Worm (Caenorhabditis elegans) whole organism, L2 larva: ENCODE measurements around the gene vav-1.

Experiments used
- C34F6.9 ChIP-seq: fragments of 150-350 bp; optimal IDR thresholded peaks from 2 replicates; lab custom pipeline; 2014; ENCODE audit warnings: missing biosample characterization, missing genetic modification characterization
- R02D3.7 ChIP-seq: fragments of 150-350 bp; optimal IDR thresholded peaks from 2 replicates; lab custom pipeline; 2014; ENCODE audit warnings: missing biosample characterization, missing genetic modification characterization
- alr-1 ChIP-seq: fragments of 150-350 bp; optimal IDR thresholded peaks from 2 replicates; lab custom pipeline; 2014; ENCODE audit warnings: missing biosample characterization, missing genetic modification characterization
- aly-2 ChIP-seq: fragments of 150-350 bp; optimal IDR thresholded peaks from 2 replicates; lab custom pipeline; 2014; ENCODE audit warnings: missing biosample characterization, missing genetic modification characterization
- ceh-16 ChIP-seq: fragments of 150-350 bp; optimal IDR thresholded peaks from 2 replicates; lab custom pipeline; 2014; ENCODE audit warnings: missing biosample characterization, missing genetic modification characterization
- egl-27 ChIP-seq: sonication (generic microtip); optimal IDR thresholded peaks from 3 replicates; lab custom pipeline; 2017; ENCODE audit warnings: missing biosample characterization, missing genetic modification reagents, missing genetic modification characterization
- fos-1 ChIP-seq: fragments of 150-350 bp; optimal IDR thresholded peaks from 2 replicates; lab custom pipeline; 2014; ENCODE audit warnings: missing biosample characterization, missing genetic modification characterization
- gmeb-1 ChIP-seq: fragments of 150-350 bp; optimal IDR thresholded peaks from 2 replicates; lab custom pipeline; 2014; ENCODE audit warnings: missing biosample characterization, missing genetic modification characterization
- lin-39 ChIP-seq: fragments of 150-350 bp; optimal IDR thresholded peaks from 2 replicates; lab custom pipeline; 2014; ENCODE audit warnings: missing biosample characterization, missing genetic modification reagents, missing genetic modification characterization
- mbf-1 ChIP-seq: sonication (generic microtip); optimal IDR thresholded peaks from 2 replicates; lab custom pipeline; 2017; ENCODE audit warnings: missing biosample characterization, missing genetic modification characterization
- mdl-1 ChIP-seq, 2 experiments: fragments of 150-350 bp in 1 of 2; sonication (generic microtip) in 1 of 2; optimal IDR thresholded peaks; 2 replicates each; lab custom pipeline; 2017; ENCODE audit warnings: missing biosample characterization in 2 of 2, missing genetic modification characterization in 2 of 2
- nhr-10 ChIP-seq: sonication (generic microtip); optimal IDR thresholded peaks from 2 replicates; lab custom pipeline; 2017; ENCODE audit warnings: missing biosample characterization, missing genetic modification characterization
- nhr-23 ChIP-seq: fragments of 150-350 bp; optimal IDR thresholded peaks from 2 replicates; lab custom pipeline; 2014; ENCODE audit warnings: missing biosample characterization, missing genetic modification reagents, missing genetic modification characterization
- nhr-237 ChIP-seq: fragments of 150-350 bp; optimal IDR thresholded peaks from 2 replicates; lab custom pipeline; 2014; ENCODE audit warnings: missing biosample characterization, missing genetic modification characterization
- nhr-25 ChIP-seq: fragments of 150-350 bp; sonication (generic microtip); optimal IDR thresholded peaks from 3 replicates; lab custom pipeline; 2014; ENCODE audit warnings: missing biosample characterization, missing genetic modification characterization
- sem-4 ChIP-seq: fragments of 150-350 bp; optimal IDR thresholded peaks from 2 replicates; lab custom pipeline; 2014; ENCODE audit warnings: missing biosample characterization, missing genetic modification reagents, missing genetic modification characterization
- sma-3 ChIP-seq: sonication (generic microtip); optimal IDR thresholded peaks from 2 replicates; lab custom pipeline; 2016; ENCODE audit warnings: missing genetic modification reagents, missing genetic modification characterization, missing compliant biosample characterization
- unc-55 ChIP-seq: fragments of 150-350 bp; sonication (generic microtip); optimal IDR thresholded peaks from 3 replicates; lab custom pipeline; 2014; ENCODE audit warnings: missing biosample characterization, missing genetic modification reagents, missing genetic modification characterization
- unc-62 ChIP-seq: fragments of 150-350 bp; optimal IDR thresholded peaks from 2 replicates; lab custom pipeline; 2014; ENCODE audit warnings: missing biosample characterization, missing genetic modification reagents, missing genetic modification characterization
- ztf-1 ChIP-seq: fragments of 200-800 bp; sonication (Bioruptor generic); conservative IDR thresholded peaks from 2 replicates; pipeline ENCODE4 v1.3.6; 2022; ENCODE audit warnings: missing genetic modification characterization, missing compliant biosample characterization

The vav-1 gene

ce11 chrX:9170058-9170457 lies 61.9 kb downstream of the vav-1 start:
- no peak for TF ChIP-seq mbf-1 (tag; lab: Kevin White, UChicago)
- no peak for TF ChIP-seq nhr-10 (tag; lab: Kevin White, UChicago)
- TF ChIP-seq sma-3 (GFP tag; lab: Kevin White, UChicago): no peak
- TF ChIP-seq fos-1 (tag; lab: Kevin White, UChicago): no peak
- no peak for TF ChIP-seq ceh-16 (tag; lab: Kevin White, UChicago)
- no peak for TF ChIP-seq nhr-23 (tag; lab: Kevin White, UChicago)
- no peak for TF ChIP-seq gmeb-1 (tag; lab: Kevin White, UChicago)
- no peak for TF ChIP-seq unc-62 (GFP tag; lab: Kevin White, UChicago)
- no peak for TF ChIP-seq R02D3.7 (tag; lab: Kevin White, UChicago)
- TF ChIP-seq, all 48 proteins: peak for 0

DNA sequence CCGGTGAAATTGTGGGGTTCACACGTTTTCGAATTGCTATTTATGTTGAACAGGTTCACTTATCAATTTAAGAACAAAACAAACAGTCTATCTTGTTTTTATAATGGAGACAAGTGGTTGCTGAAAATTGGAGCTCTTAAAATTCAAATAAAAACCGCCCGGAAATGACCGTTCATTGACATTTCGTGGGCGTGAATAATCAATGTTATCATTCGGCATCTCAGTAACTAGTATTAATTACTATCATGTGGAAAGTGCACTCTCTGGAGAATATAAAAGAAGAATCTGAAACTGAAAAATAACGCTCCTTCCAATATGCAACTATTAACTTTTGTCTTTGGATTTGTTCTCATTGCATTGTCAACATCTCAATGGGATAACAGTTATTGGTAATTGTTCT lies 63.7 kb downstream of the vav-1 start, which contains the start of gene B0563.9:
Gene B0563.9, plus strand, starts transcription at position 301 of the 400 bp plus-strand sequence.
- TF ChIP-seq C34F6.9 (tag; lab: Kevin White, UChicago) (no peak), R02D3.7 (tag; lab: Kevin White, UChicago) (no peak), nhr-23 (tag; lab: Kevin White, UChicago) (no peak)

DNA sequence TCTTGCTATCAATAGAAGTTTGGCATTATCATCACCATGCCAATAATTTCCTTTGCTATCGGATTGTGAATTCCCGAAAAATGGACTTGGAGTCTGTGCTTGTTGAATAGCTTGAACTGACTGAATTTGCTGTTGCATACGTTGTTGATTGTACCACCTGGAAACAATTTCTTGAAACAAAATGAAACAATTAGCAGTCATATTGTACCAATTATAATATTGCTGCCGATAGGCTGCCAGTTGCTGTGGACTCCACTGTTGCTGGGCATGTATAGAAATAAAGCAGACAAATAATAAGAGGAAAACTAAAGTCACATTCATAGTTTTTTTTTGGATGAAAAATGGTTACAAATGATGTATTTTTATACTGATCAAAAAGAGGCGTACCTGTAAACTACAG lies 65.0 kb downstream of the vav-1 start, which contains the start of gene B0563.10:
Gene B0563.10, minus strand, starts transcription at position 325 of the 400 bp plus-strand sequence.
- no peak for TF ChIP-seq unc-62 (GFP tag; lab: Kevin White, UChicago)
- TF ChIP-seq sem-4 (tag; lab: Kevin White, UChicago): no peak
- TF ChIP-seq nhr-237 (tag; lab: Kevin White, UChicago): no peak
- no peak for TF ChIP-seq lin-39
- no peak for TF ChIP-seq nhr-23 (tag; lab: Kevin White, UChicago)
- no peak for TF ChIP-seq mdl-1 (tag; optimal IDR thresholded peaks at IDR 0.05; lab: Kevin White, UChicago)
- TF ChIP-seq sma-3 (GFP tag; lab: Kevin White, UChicago): no peak
- no peak for TF ChIP-seq egl-27
- TF ChIP-seq aly-2 (tag; lab: Kevin White, UChicago): no peak
- TF ChIP-seq nhr-25 (tag; lab: Kevin White, UChicago): no peak
- TF ChIP-seq ztf-1 (GFP tag; lab: Robert Waterston, UW): no peak
- TF ChIP-seq unc-55 (GFP tag; lab: Kevin White, UChicago): no peak
- TF ChIP-seq alr-1: no peak
- TF ChIP-seq fos-1 (tag; lab: Kevin White, UChicago): no peak
